Fruit fly (Drosophila melanogaster) Kc167 (cell line): ENCODE measurements around the gene TrpRS.

Experiments
- Myc ChIP-seq: fragments of >200 bp; optimal IDR thresholded peaks from 2 replicates; lab custom pipeline; 2017; ENCODE audit warnings: missing external identifiers
- Sin3A ChIP-seq: fragments of >200 bp; optimal IDR thresholded peaks from 2 replicates; lab custom pipeline; 2018; ENCODE audit warnings: missing external identifiers
- h ChIP-seq: fragments of >200 bp; optimal IDR thresholded peaks from 3 replicates; lab custom pipeline; 2018; ENCODE audit warnings: missing external identifiers
- insv ChIP-seq: fragments of >200 bp; optimal IDR thresholded peaks from 3 replicates; lab custom pipeline; 2018; ENCODE audit warnings: missing external identifiers
- psq ChIP-seq: fragments of >200 bp; optimal IDR thresholded peaks from 2 replicates; lab custom pipeline; 2017; ENCODE audit warnings: missing external identifiers
- ttk ChIP-seq: sonication (Bioruptor generic); optimal IDR thresholded peaks from 2 replicates; lab custom pipeline; 2017; ENCODE audit warnings: missing external identifiers

The TrpRS gene

dm6 chr3R:9233763-9234162 lies 32.9 kb downstream of the TrpRS start:
- TF ChIP-seq Myc (lab: Kevin White, UChicago) (no peak), psq (lab: Kevin White, UChicago) (no peak), Sin3A (no peak), insv (lab: Kevin White, UChicago) (no peak), h (no peak), ttk (lab: Kevin White, UChicago) (no peak)

DNA sequence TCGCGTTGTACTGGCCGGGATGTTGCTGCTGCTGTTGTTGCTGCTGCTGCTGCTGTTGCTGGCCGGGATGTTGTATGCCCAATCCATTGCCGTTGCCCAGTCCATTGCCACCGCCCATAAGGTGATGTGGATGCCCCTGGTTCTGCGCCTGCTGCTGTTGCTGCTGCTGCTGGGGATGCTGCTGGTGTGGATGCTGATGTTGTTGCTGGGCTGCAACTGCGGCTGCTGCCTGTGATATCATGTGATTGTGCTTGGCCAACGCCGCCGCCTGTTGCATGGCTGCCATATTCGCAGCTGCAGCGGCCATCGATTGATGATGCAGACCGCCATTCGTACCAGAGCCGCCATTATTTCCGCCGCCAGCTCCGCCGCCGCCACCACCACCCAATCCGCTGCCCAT lies 34.4 kb downstream of the TrpRS start:
- TF ChIP-seq Sin3A (no peak), insv (lab: Kevin White, UChicago) (no peak), psq (lab: Kevin White, UChicago) (no peak), h (no peak)

- TF ChIP-seq ttk (lab: Kevin White, UChicago) (no peak), Sin3A (no peak), psq (lab: Kevin White, UChicago) (no peak), insv (lab: Kevin White, UChicago) (no peak)
Observed at dm6 chr3R:9229996-9230601, 36.6 kb downstream of the TrpRS start.

- TF ChIP-seq psq (lab: Kevin White, UChicago) = peak; percentile 36
- no peak for TF ChIP-seq h
Observed at dm6 chr3R:9229075-9229835, 37.4 kb downstream of the TrpRS start.

dm6 chr3R:9227944-9228343 lies 38.8 kb downstream of the TrpRS start:
- no peak for TF ChIP-seq insv (lab: Kevin White, UChicago)
- TF ChIP-seq ttk (lab: Kevin White, UChicago) = no peak
- no peak for TF ChIP-seq h
- TF ChIP-seq Sin3A = no peak
- TF ChIP-seq Myc (lab: Kevin White, UChicago) = no peak
- no peak for TF ChIP-seq psq (lab: Kevin White, UChicago)

DNA sequence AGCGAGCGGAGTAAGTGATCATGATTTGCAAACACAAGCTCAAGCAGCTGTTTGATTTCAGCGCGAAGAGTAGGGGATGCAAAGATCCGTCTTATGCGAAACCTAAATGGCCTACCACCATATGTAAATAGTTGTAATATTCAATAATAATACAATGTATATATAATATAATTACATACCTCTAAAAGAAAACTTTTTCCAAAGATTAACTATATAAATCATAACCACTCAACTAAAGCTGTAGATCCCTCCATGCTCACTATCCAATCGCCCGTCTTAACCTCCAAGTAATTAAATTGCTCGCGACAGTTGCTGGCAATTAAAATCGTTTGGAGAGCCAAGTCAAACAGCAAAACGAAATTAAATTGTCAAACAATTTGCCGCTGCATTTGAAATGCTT lies 39.4 kb downstream of the TrpRS start:
- TF ChIP-seq Sin3A (no peak), insv (lab: Kevin White, UChicago) (no peak), psq (lab: Kevin White, UChicago) (no peak), ttk (lab: Kevin White, UChicago) (no peak), Myc (lab: Kevin White, UChicago) (no peak), h (no peak)

dm6 chr3R:9226701-9227313 lies 39.9 kb downstream of the TrpRS start:
- TF ChIP-seq Sin3A = no peak
- no peak for TF ChIP-seq h
- no peak for TF ChIP-seq psq (lab: Kevin White, UChicago)
- TF ChIP-seq Myc (lab: Kevin White, UChicago) = no peak
- TF ChIP-seq insv (lab: Kevin White, UChicago) = no peak
- TF ChIP-seq ttk (lab: Kevin White, UChicago) = no peak

dm6 chr3R:9226146-9226545 lies 40.6 kb downstream of the TrpRS start:
- TF ChIP-seq h (no peak), insv (lab: Kevin White, UChicago) (no peak), ttk (lab: Kevin White, UChicago) (no peak), psq (lab: Kevin White, UChicago) (no peak), Sin3A (no peak), Myc (lab: Kevin White, UChicago) (no peak)

- TF ChIP-seq insv (lab: Kevin White, UChicago) = no peak
- TF ChIP-seq Myc (lab: Kevin White, UChicago) = no peak
- no peak for TF ChIP-seq Sin3A
- no peak for TF ChIP-seq h
- TF ChIP-seq ttk (lab: Kevin White, UChicago) = no peak
- no peak for TF ChIP-seq psq (lab: Kevin White, UChicago)
Observed at dm6 chr3R:9224807-9225206, 41.9 kb downstream of the TrpRS start.

DNA sequence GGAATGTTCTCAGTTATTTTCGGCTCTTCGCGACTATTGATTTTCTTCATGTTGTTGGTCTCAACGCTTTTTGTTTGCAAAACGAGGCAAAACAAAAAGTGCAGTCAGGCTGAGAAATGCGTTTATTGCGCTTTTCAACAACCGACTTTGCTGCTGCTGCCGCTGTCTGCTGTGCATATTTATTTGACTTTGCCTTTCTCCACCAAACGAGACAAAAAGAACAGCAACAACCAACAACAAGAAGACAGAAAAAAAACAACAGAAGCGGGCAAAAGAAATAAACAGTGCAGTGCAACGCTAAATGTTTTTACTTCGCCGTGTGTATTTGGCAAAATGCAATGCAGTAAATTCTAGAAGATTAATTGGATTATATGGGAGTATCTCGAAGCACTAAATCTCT lies 44.3 kb downstream of the TrpRS start:
- TF ChIP-seq Sin3A (no peak), insv (lab: Kevin White, UChicago) (no peak), h (no peak), Myc (lab: Kevin White, UChicago) (no peak), ttk (lab: Kevin White, UChicago) (no peak), psq (lab: Kevin White, UChicago) (no peak)

DNA sequence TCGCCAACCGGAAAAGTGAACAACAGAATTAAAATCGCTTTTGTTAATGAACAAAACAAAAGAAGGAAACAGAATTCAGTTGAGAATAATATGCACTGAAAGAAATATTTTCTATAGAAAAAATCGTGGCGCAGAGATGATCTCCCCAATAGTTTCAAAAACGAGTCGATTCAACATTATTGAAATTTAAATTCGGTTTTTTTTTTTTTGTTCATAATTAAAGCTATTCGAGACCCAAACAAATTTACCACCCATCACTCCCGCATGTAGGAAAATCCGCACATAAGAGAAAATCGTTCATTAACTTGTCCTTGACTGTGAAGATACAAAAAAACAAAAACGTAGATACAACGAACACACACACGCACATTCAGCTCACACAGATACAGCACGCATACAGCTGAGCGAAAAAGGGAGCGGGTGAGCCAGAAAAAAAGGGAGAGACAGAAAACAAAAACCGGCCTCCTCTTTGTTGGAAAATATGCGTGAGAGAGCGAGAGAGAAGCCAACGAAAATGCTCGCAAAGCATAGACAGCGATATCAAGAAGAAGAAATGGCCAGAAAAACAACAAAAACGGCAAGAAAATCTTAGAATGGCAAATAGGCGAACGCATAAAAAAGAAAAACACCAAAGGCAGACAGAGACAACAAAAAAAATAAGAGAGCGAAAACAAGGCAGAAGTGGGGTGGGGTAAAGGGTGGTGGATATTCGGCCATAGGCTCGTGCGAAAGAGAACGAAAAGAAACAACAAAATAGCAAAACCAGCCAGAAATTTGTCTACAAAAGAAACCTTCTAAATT lies 46.4 kb downstream of the TrpRS start:
- TF ChIP-seq Myc (lab: Kevin White, UChicago) = no peak
- TF ChIP-seq Sin3A = no peak
- TF ChIP-seq ttk (lab: Kevin White, UChicago) = no peak
- TF ChIP-seq psq (lab: Kevin White, UChicago) = no peak
- TF ChIP-seq insv (lab: Kevin White, UChicago) = no peak
- no peak for TF ChIP-seq h

DNA sequence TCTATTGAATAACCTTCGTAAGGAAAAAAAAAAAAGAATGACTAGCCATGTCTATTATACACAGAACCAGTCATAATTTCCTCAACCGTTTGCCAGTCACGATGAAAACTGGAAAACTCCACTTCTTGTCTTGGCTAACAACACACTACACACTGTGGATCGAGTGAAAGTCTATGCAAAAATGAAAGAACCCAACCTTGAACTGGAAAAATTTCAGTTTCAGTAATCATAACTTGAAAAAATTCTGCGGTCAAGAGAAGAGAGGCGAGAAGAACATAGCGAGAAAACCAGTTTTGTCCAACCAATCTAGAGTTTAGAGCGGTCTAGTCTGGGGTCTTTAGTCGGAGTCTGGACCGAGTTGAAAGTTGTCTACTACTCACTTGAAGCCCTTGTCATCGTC lies 49.1 kb downstream of the TrpRS start:
- TF ChIP-seq ttk (lab: Kevin White, UChicago) = no peak
- TF ChIP-seq psq (lab: Kevin White, UChicago) = no peak
- no peak for TF ChIP-seq insv (lab: Kevin White, UChicago)
- TF ChIP-seq Sin3A = no peak
